In genomic region chr3R:7075712-7076183, dm6 we compare ENCODE assay signal across 4 fruit fly cellular contexts.
TF ChIP-seq lines count a peak whose summit lies in the region.

No protein-coding gene starts in this region.

TF ChIP-seq in whole organism, adult, 20 proteins besides CTCF, POLR2A, EP300 and RAD21 (continued from another document):
- peak; percentile 91 for TF ChIP-seq CG11617 (GFP tag; optimal IDR thresholded peaks at IDR 0.05; lab: Kevin White, UChicago)
- peak; percentile 94 for TF ChIP-seq kay (GFP tag; lab: Kevin White, UChicago; ENCODE audit: borderline replicate concordance)
- TF ChIP-seq CG5204 (GFP tag; optimal IDR thresholded peaks at IDR 0.05; lab: Kevin White, UChicago), result no peak

TF ChIP-seq in whole organism, embryonic, 481 proteins besides CTCF, POLR2A, EP300 and RAD21 (continued from another document and continues in another):
- no peak for TF ChIP-seq stc (GFP tag; IDR thresholded peaks at IDR 0.05; lab: Robert Waterston, UW)
- TF ChIP-seq CG2712 (tag; optimal IDR thresholded peaks at IDR 0.05; lab: Kevin White, UChicago), result peak; percentile 92
- TF ChIP-seq CG5180 (GFP tag; optimal IDR thresholded peaks at IDR 0.05; lab: Kevin White, UChicago), result peak; percentile 71
- no peak for TF ChIP-seq Lim3 (GFP tag; IDR thresholded peaks at IDR 0.05; lab: Robert Waterston, UW)
- TF ChIP-seq schlank (tag; optimal IDR thresholded peaks at IDR 0.05; lab: Kevin White, UChicago), result peak; percentile 64
- TF ChIP-seq Doc3 (GFP tag; IDR thresholded peaks at IDR 0.05; lab: Robert Waterston, UW; ENCODE audit: partially characterized antibody), result no peak
- peak; percentile 72 for TF ChIP-seq CG8290 (GFP tag; optimal IDR thresholded peaks at IDR 0.05; lab: Kevin White, UChicago)
- peak; percentile 23 to 79 for TF ChIP-seq CG8290 (tag; optimal IDR thresholded peaks at IDR 0.05; lab: Kevin White, UChicago)
- TF ChIP-seq btn (GFP tag; optimal IDR thresholded peaks at IDR 0.05; lab: Kevin White, UChicago), result peak; percentile 76
- peak; percentile 91 for TF ChIP-seq nmo (GFP tag; optimal IDR thresholded peaks at IDR 0.05; lab: Kevin White, UChicago)
- TF ChIP-seq CG30431 (GFP tag; optimal IDR thresholded peaks at IDR 0.05; lab: Kevin White, UChicago), result peak; percentile 77
- peak; percentile 72 for TF ChIP-seq jumu (GFP tag; optimal IDR thresholded peaks at IDR 0.05; lab: Kevin White, UChicago)
- peak; percentile 54 for TF ChIP-seq Jarid2 (GFP tag; optimal IDR thresholded peaks at IDR 0.05; lab: Kevin White, UChicago)
- TF ChIP-seq Neu2 (GFP tag; optimal IDR thresholded peaks at IDR 0.05; lab: Kevin White, UChicago; ENCODE audit: borderline replicate concordance), result peak; percentile 79
- no peak for TF ChIP-seq knrl (GFP tag; IDR thresholded peaks at IDR 0.05; lab: Robert Waterston, UW; ENCODE audit: partially characterized antibody)
- no peak for TF ChIP-seq kni (GFP tag; optimal IDR thresholded peaks at IDR 0.05; lab: Kevin White, UChicago)
- TF ChIP-seq dan (GFP tag; IDR thresholded peaks at IDR 0.05; lab: Robert Waterston, UW), result no peak
- TF ChIP-seq gsb (GFP tag; IDR thresholded peaks at IDR 0.05; lab: Robert Waterston, UW), result no peak
- no peak for TF ChIP-seq sqz (GFP tag; optimal IDR thresholded peaks at IDR 0.05; lab: Kevin White, UChicago)
- TF ChIP-seq bsh (GFP tag; optimal IDR thresholded peaks at IDR 0.05; lab: Kevin White, UChicago), result peak; percentile 63 to 93
- TF ChIP-seq Vsx1 (GFP tag; optimal IDR thresholded peaks at IDR 0.05; lab: Kevin White, UChicago), result peak; percentile 85
- no peak for TF ChIP-seq ken (GFP tag; IDR thresholded peaks at IDR 0.05; lab: Robert Waterston, UW)
- peak; percentile 79 for TF ChIP-seq CG3163 (GFP tag; optimal IDR thresholded peaks at IDR 0.05; lab: Kevin White, UChicago)
- TF ChIP-seq CG4820 (GFP tag; optimal IDR thresholded peaks at IDR 0.05; lab: Kevin White, UChicago), result peak; percentile 88
- TF ChIP-seq MTF-1 (GFP tag; optimal IDR thresholded peaks at IDR 0.05; lab: Kevin White, UChicago; ENCODE audit: borderline replicate concordance), result peak; percentile 70
- TF ChIP-seq CG14441 (GFP tag; IDR thresholded peaks at IDR 0.05; lab: Robert Waterston, UW), result no peak
- TF ChIP-seq H15 (GFP tag; IDR thresholded peaks at IDR 0.05; lab: Robert Waterston, UW), result no peak
- peak; percentile 76 for TF ChIP-seq fd64A (GFP tag; optimal IDR thresholded peaks at IDR 0.05; lab: Kevin White, UChicago)
- TF ChIP-seq CG1529 (GFP tag; optimal IDR thresholded peaks at IDR 0.05; lab: Kevin White, UChicago), result peak; percentile 66
- peak; percentile 89 for TF ChIP-seq CHES-1-like (GFP tag; optimal IDR thresholded peaks at IDR 0.05; lab: Kevin White, UChicago)
- no peak for TF ChIP-seq CkIIα-i1 (GFP tag; IDR thresholded peaks at IDR 0.05; lab: Robert Waterston, UW)
- peak; percentile 89 for TF ChIP-seq CG1792 (GFP tag; optimal IDR thresholded peaks at IDR 0.05; lab: Kevin White, UChicago)
- no peak for TF ChIP-seq CG4730 (GFP tag; IDR thresholded peaks at IDR 0.05; lab: Robert Waterston, UW)
- no peak for TF ChIP-seq bowl (GFP tag; IDR thresholded peaks at IDR 0.05; lab: Robert Waterston, UW)
- no peak for TF ChIP-seq CG4360 (GFP tag; IDR thresholded peaks at IDR 0.05; lab: Robert Waterston, UW)
- peak; percentile 86 for TF ChIP-seq HHEX (GFP tag; optimal IDR thresholded peaks at IDR 0.05; lab: Kevin White, UChicago)
- TF ChIP-seq mirr (GFP tag; optimal IDR thresholded peaks at IDR 0.05; lab: Kevin White, UChicago), result peak; percentile 33
- no peak for TF ChIP-seq hbn (GFP tag; IDR thresholded peaks at IDR 0.05; lab: Robert Waterston, UW; ENCODE audit: partially characterized antibody)
- TF ChIP-seq Fer3 (tag; optimal IDR thresholded peaks at IDR 0.05; lab: Kevin White, UChicago), result peak; percentile 91
- TF ChIP-seq CG17612 (GFP tag; IDR thresholded peaks at IDR 0.05; lab: Robert Waterston, UW), result no peak
- TF ChIP-seq CG1603 (tag; optimal IDR thresholded peaks at IDR 0.05; lab: Kevin White, UChicago), result peak; percentile 82
- TF ChIP-seq Awh (GFP tag; IDR thresholded peaks at IDR 0.05; lab: Robert Waterston, UW), result no peak
- no peak for TF ChIP-seq Taf1 (GFP tag; IDR thresholded peaks at IDR 0.05; lab: Robert Waterston, UW)

TF ChIP-seq in whole organism, prepupa, 60 proteins besides CTCF, POLR2A, EP300 and RAD21 (continued from another document):
- TF ChIP-seq OdsH (GFP tag; optimal IDR thresholded peaks at IDR 0.05; lab: Kevin White, UChicago), result peak; percentile 95
- TF ChIP-seq CG6808 (GFP tag; optimal IDR thresholded peaks at IDR 0.05; lab: Kevin White, UChicago), result peak; percentile 91
- TF ChIP-seq Eip78C (GFP tag; lab: Kevin White, UChicago), result peak; percentile 99
- TF ChIP-seq CG31627 (GFP tag; optimal IDR thresholded peaks at IDR 0.05; lab: Kevin White, UChicago), result peak; percentile 96
- peak; percentile 93 for TF ChIP-seq CG8632 (GFP tag; optimal IDR thresholded peaks at IDR 0.05; lab: Kevin White, UChicago)
- peak; percentile 94 for TF ChIP-seq pdm3 (GFP tag; optimal IDR thresholded peaks at IDR 0.05; lab: Kevin White, UChicago)
- TF ChIP-seq Smox (GFP tag; optimal IDR thresholded peaks at IDR 0.05; lab: Kevin White, UChicago), result peak; percentile 96
- TF ChIP-seq vri (GFP tag; optimal IDR thresholded peaks at IDR 0.05; lab: Kevin White, UChicago), result peak; percentile 95
- peak; percentile 90 for TF ChIP-seq spab (GFP tag; optimal IDR thresholded peaks at IDR 0.05; lab: Kevin White, UChicago)
- peak; percentile 97 for TF ChIP-seq Sox102F (GFP tag; optimal IDR thresholded peaks at IDR 0.05; lab: Kevin White, UChicago)
- TF ChIP-seq salr (GFP tag; optimal IDR thresholded peaks at IDR 0.05; lab: Kevin White, UChicago), result peak; percentile 83 to 86
- peak; percentile 90 for TF ChIP-seq CG11762 (GFP tag; optimal IDR thresholded peaks at IDR 0.05; lab: Kevin White, UChicago; ENCODE audit: insufficient read depth)
- peak; percentile 99 for TF ChIP-seq svp (GFP tag; lab: Kevin White, UChicago)
- peak; percentile 89 for TF ChIP-seq Lpt (GFP tag; optimal IDR thresholded peaks at IDR 0.05; lab: Kevin White, UChicago)
- TF ChIP-seq CG6276 (GFP tag; optimal IDR thresholded peaks at IDR 0.05; lab: Kevin White, UChicago), result no peak
- TF ChIP-seq CG10669 (GFP tag; optimal IDR thresholded peaks at IDR 0.05; lab: Kevin White, UChicago), result peak; percentile 91
- peak; percentile 88 for TF ChIP-seq CG6854 (GFP tag; optimal IDR thresholded peaks at IDR 0.05; lab: Kevin White, UChicago)
- peak; percentile 82 for TF ChIP-seq CG1621 (tag; optimal IDR thresholded peaks at IDR 0.05; lab: Kevin White, UChicago)
- TF ChIP-seq CG8319 (GFP tag; optimal IDR thresholded peaks at IDR 0.05; lab: Kevin White, UChicago), result peak; percentile 89
- peak; percentile 91 for TF ChIP-seq Ets96B (tag; optimal IDR thresholded peaks at IDR 0.05; lab: Kevin White, UChicago)
- peak; percentile 96 for TF ChIP-seq topi (GFP tag; optimal IDR thresholded peaks at IDR 0.05; lab: Kevin White, UChicago)
- peak; percentile 95 for TF ChIP-seq acj6 (GFP tag; optimal IDR thresholded peaks at IDR 0.05; lab: Kevin White, UChicago)
- peak; percentile 93 for TF ChIP-seq Hr4 (GFP tag; optimal IDR thresholded peaks at IDR 0.05; lab: Kevin White, UChicago)
- TF ChIP-seq CG3919 (GFP tag; optimal IDR thresholded peaks at IDR 0.05; lab: Kevin White, UChicago), result peak; percentile 95
- peak; percentile 93 for TF ChIP-seq achi (GFP tag; optimal IDR thresholded peaks at IDR 0.05; lab: Kevin White, UChicago)
- TF ChIP-seq Gug (GFP tag; IDR thresholded peaks at IDR 0.05; lab: Robert Waterston, UW), result no peak
- TF ChIP-seq Hr38 (GFP tag; optimal IDR thresholded peaks at IDR 0.05; lab: Kevin White, UChicago), result no peak
- TF ChIP-seq dsx (GFP tag; optimal IDR thresholded peaks at IDR 0.05; lab: Kevin White, UChicago; ENCODE audit: poor library complexity, severe bottlenecking), result peak; percentile 87
- peak; percentile 97 for TF ChIP-seq Sox14 (GFP tag; optimal IDR thresholded peaks at IDR 0.05; lab: Kevin White, UChicago)
- TF ChIP-seq CG9139 (GFP tag; optimal IDR thresholded peaks at IDR 0.05; lab: Kevin White, UChicago), result peak; percentile 73
- TF ChIP-seq cyc (GFP tag; optimal IDR thresholded peaks at IDR 0.05; lab: Kevin White, UChicago), result peak; percentile 96
- TF ChIP-seq lz (GFP tag; optimal IDR thresholded peaks at IDR 0.05; lab: Kevin White, UChicago), result peak; percentile 93
- peak; percentile 97 for TF ChIP-seq Met (GFP tag; optimal IDR thresholded peaks at IDR 0.05; lab: Kevin White, UChicago)
- peak; percentile 97 for TF ChIP-seq esn (GFP tag; optimal IDR thresholded peaks at IDR 0.05; lab: Kevin White, UChicago)
- peak; percentile 93 for TF ChIP-seq CG34406 (GFP tag; optimal IDR thresholded peaks at IDR 0.05; lab: Kevin White, UChicago)
- no peak for TF ChIP-seq CG8119 (GFP tag; IDR thresholded peaks at IDR 0.05; lab: Robert Waterston, UW)
- TF ChIP-seq CG4318 (GFP tag; optimal IDR thresholded peaks at IDR 0.05; lab: Kevin White, UChicago), result peak; percentile 85
- TF ChIP-seq CG10631 (GFP tag; optimal IDR thresholded peaks at IDR 0.05; lab: Kevin White, UChicago), result peak; percentile 92
- peak; percentile 84 for TF ChIP-seq fd85E (GFP tag; optimal IDR thresholded peaks at IDR 0.05; lab: Kevin White, UChicago)
- TF ChIP-seq Sox15 (GFP tag; optimal IDR thresholded peaks at IDR 0.05; lab: Kevin White, UChicago), result peak; percentile 85
- TF ChIP-seq net (GFP tag; optimal IDR thresholded peaks at IDR 0.05; lab: Kevin White, UChicago), result peak; percentile 89

TF ChIP-seq in whole organism, wandering third instar larva, 38 proteins besides CTCF, POLR2A, EP300 and RAD21 (continued from another document):
- TF ChIP-seq dsf (GFP tag; optimal IDR thresholded peaks at IDR 0.05; lab: Kevin White, UChicago; ENCODE audit: borderline replicate concordance) (peak; percentile 75), CG32264 (GFP tag; optimal IDR thresholded peaks at IDR 0.05; lab: Kevin White, UChicago) (peak; percentile 89), CG9705 (GFP tag; optimal IDR thresholded peaks at IDR 0.05; lab: Kevin White, UChicago) (peak; percentile 83), Vsx2 (GFP tag; optimal IDR thresholded peaks at IDR 0.05; lab: Kevin White, UChicago; ENCODE audit: partially characterized antibody) (no peak), woc (GFP tag; optimal IDR thresholded peaks at IDR 0.05; lab: Kevin White, UChicago) (peak; percentile 88), Abd-B (GFP tag; optimal IDR thresholded peaks at IDR 0.05; lab: Kevin White, UChicago) (no peak), Jra (GFP tag; optimal IDR thresholded peaks at IDR 0.05; lab: Kevin White, UChicago) (peak; percentile 91), Dfd (GFP tag; optimal IDR thresholded peaks at IDR 0.05; lab: Kevin White, UChicago) (no peak), br (GFP tag; optimal IDR thresholded peaks at IDR 0.05; lab: Kevin White, UChicago) (peak; percentile 97), usp (GFP tag; optimal IDR thresholded peaks at IDR 0.05; lab: Kevin White, UChicago) (no peak), Hr78 (GFP tag; optimal IDR thresholded peaks at IDR 0.05; lab: Kevin White, UChicago) (no peak), HLH106 (tag; optimal IDR thresholded peaks at IDR 0.05; lab: Kevin White, UChicago) (peak; percentile 94), Rel (GFP tag; optimal IDR thresholded peaks at IDR 0.05; lab: Kevin White, UChicago) (peak; percentile 68), Rel (tag; optimal IDR thresholded peaks at IDR 0.05; lab: Kevin White, UChicago) (peak; percentile 84), Dif (GFP tag; optimal IDR thresholded peaks at IDR 0.05; lab: Kevin White, UChicago; ENCODE audit: partially characterized antibody) (no peak), jim (GFP tag; optimal IDR thresholded peaks at IDR 0.05; lab: Kevin White, UChicago) (peak; percentile 19), h (GFP tag; optimal IDR thresholded peaks at IDR 0.05; lab: Kevin White, UChicago) (peak; percentile 98)
